Fruit fly (Drosophila melanogaster): ENCODE results near the gene CG43182.

CG43182 gene

DNA sequence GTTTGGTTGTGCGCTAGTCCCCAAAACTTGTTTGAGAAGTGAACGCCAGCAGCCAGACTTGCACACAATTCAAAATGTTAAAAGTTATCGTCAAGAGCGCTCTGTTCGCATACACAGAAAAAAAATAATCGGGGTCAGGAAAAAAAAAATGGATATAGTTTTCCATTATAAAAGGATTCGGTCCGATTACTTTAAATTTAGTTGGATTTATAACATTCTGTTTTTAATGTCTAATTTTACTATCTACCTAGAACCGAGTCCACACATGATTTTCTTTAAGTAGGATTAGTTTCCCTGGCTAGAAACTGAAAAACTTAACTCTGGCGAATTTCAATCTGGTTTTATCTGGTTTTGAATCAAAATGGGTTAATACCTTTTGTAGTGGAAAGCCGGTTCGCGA lies 7.6 kb upstream of the CG43182 start (continued):
- TF ChIP-seq lab (GFP tag; optimal IDR thresholded peaks at IDR 0.05) (peak; percentile 21), z (GFP tag; IDR thresholded peaks at IDR 0.05) (no peak), CG12071 (GFP tag; optimal IDR thresholded peaks at IDR 0.05) (no peak), dm (GFP tag; optimal IDR thresholded peaks at IDR 0.05) (no peak), Drgx (GFP tag; IDR thresholded peaks at IDR 0.05) (peak; percentile 91), Dp (GFP tag; optimal IDR thresholded peaks at IDR 0.05) (no peak), chinmo (GFP tag; IDR thresholded peaks at IDR 0.05; ENCODE audit: partially characterized antibody) (no peak), ci (GFP tag; IDR thresholded peaks at IDR 0.05) (no peak), CG43689 (GFP tag; IDR thresholded peaks at IDR 0.05) (no peak), NC2β (GFP tag; optimal IDR thresholded peaks at IDR 0.05) (no peak), CG13296 (GFP tag; optimal IDR thresholded peaks at IDR 0.05) (no peak), Hr78 (GFP tag; optimal IDR thresholded peaks at IDR 0.05) (no peak), CG16863 (GFP tag; optimal IDR thresholded peaks at IDR 0.05) (peak; percentile 8), gfzf (GFP tag; optimal IDR thresholded peaks at IDR 0.05) (no peak), CG6654 (GFP tag; optimal IDR thresholded peaks at IDR 0.05) (no peak), CG11093 (GFP tag; IDR thresholded peaks at IDR 0.05) (no peak), HLHmδ (GFP tag; optimal IDR thresholded peaks at IDR 0.05) (no peak), HLH54F (GFP tag; optimal IDR thresholded peaks at IDR 0.05) (no peak), org-1 (GFP tag; optimal IDR thresholded peaks at IDR 0.05) (no peak), Stat92E (GFP tag; optimal IDR thresholded peaks at IDR 0.05) (no peak), CG34224 (GFP tag; IDR thresholded peaks at IDR 0.05; ENCODE audit: partially characterized antibody) (no peak), tx (GFP tag; optimal IDR thresholded peaks at IDR 0.05) (no peak), D19A (tag; optimal IDR thresholded peaks at IDR 0.05) (no peak), fd64A (GFP tag; optimal IDR thresholded peaks at IDR 0.05) (no peak), Optix (GFP tag; IDR thresholded peaks at IDR 0.05) (no peak), inv (GFP tag; IDR thresholded peaks at IDR 0.05; ENCODE audit: partially characterized antibody) (no peak), chn (GFP tag; optimal IDR thresholded peaks at IDR 0.05) (no peak), CG12219 (GFP tag; optimal IDR thresholded peaks at IDR 0.05) (peak; percentile 10), sisA (GFP tag; IDR thresholded peaks at IDR 0.05) (no peak), emc (GFP tag; optimal IDR thresholded peaks at IDR 0.05) (no peak), CG31441 (GFP tag; IDR thresholded peaks at IDR 0.05) (peak; percentile 38; the same call in 1 of the 2 replicates), slp2 (GFP tag; optimal IDR thresholded peaks at IDR 0.05) (no peak), CG13624 (GFP tag; optimal IDR thresholded peaks at IDR 0.05) (peak; percentile 18), CG14441 (GFP tag; IDR thresholded peaks at IDR 0.05) (peak; percentile 32; the same call in 1 of the 2 replicates), CG11696 (GFP tag; IDR thresholded peaks at IDR 0.05) (no peak), ttk (GFP tag; IDR thresholded peaks at IDR 0.05) (no peak), Rx (GFP tag; IDR thresholded peaks at IDR 0.05) (no peak), esg (GFP tag; conservative IDR thresholded peaks at IDR 0.05) (no peak), CG4404 (GFP tag; IDR thresholded peaks at IDR 0.05) (no peak), MBD-R2 (GFP tag; IDR thresholded peaks at IDR 0.05) (no peak), Awh (GFP tag; IDR thresholded peaks at IDR 0.05) (no peak), pb (GFP tag; optimal IDR thresholded peaks at IDR 0.05) (no peak), lbe (GFP tag; optimal IDR thresholded peaks at IDR 0.05) (no peak), CG7556 (GFP tag; optimal IDR thresholded peaks at IDR 0.05) (peak; percentile 19), luna (GFP tag; optimal IDR thresholded peaks at IDR 0.05) (no peak), CG34422 (GFP tag; IDR thresholded peaks at IDR 0.05) (no peak), Atf-2 (GFP tag; optimal IDR thresholded peaks at IDR 0.05) (no peak), CG18764 (GFP tag; optimal IDR thresholded peaks at IDR 0.05) (no peak), CG18599 (GFP tag; optimal IDR thresholded peaks at IDR 0.05) (peak; percentile 26), CG17568 (GFP tag; optimal IDR thresholded peaks at IDR 0.05) (no peak), CG4730 (GFP tag; IDR thresholded peaks at IDR 0.05) (no peak), insv (GFP tag; optimal IDR thresholded peaks at IDR 0.05) (no peak)
